1 fruit fly cellular context compared by ENCODE assay signal in genomic region chr2L:715489-715849, dm6.
TF ChIP-seq lines count a peak whose summit lies in the region.

No protein-coding gene starts in this region.

TF ChIP-seq in whole organism, embryonic, 481 proteins besides CTCF, POLR2A, EP300 and RAD21 (continued from another document and continues in another):
- TF ChIP-seq Hmx (GFP tag; optimal IDR thresholded peaks at IDR 0.05; lab: Kevin White, UChicago), result no peak
- TF ChIP-seq CG14860 (GFP tag; IDR thresholded peaks at IDR 0.05; lab: Robert Waterston, UW; ENCODE audit: partially characterized antibody), result no peak
- TF ChIP-seq CG11695 (GFP tag; IDR thresholded peaks at IDR 0.05; lab: Robert Waterston, UW), result peak; percentile 82; the same call in 2 of the 3 replicates
- peak; percentile 55 for TF ChIP-seq sima (GFP tag; optimal IDR thresholded peaks at IDR 0.05; lab: Kevin White, UChicago)
- TF ChIP-seq CG2116 (GFP tag; optimal IDR thresholded peaks at IDR 0.05; lab: Kevin White, UChicago), result peak; percentile 54
- TF ChIP-seq CG10979 (tag; optimal IDR thresholded peaks at IDR 0.05; lab: Kevin White, UChicago), result peak; percentile 93
- TF ChIP-seq bcd (GFP tag; optimal IDR thresholded peaks at IDR 0.05; lab: Kevin White, UChicago), result peak; percentile 82
- TF ChIP-seq CG12659 (GFP tag; optimal IDR thresholded peaks at IDR 0.05; lab: Kevin White, UChicago), result peak; percentile 70
- TF ChIP-seq CG31365 (tag; optimal IDR thresholded peaks at IDR 0.05; lab: Kevin White, UChicago), result peak; percentile 57
- TF ChIP-seq gem (tag; optimal IDR thresholded peaks at IDR 0.05; lab: Kevin White, UChicago), result peak; percentile 94
- TF ChIP-seq CG30431 (GFP tag; optimal IDR thresholded peaks at IDR 0.05; lab: Kevin White, UChicago), result peak; percentile 88
- peak; percentile 86 for TF ChIP-seq D19A (tag; optimal IDR thresholded peaks at IDR 0.05; lab: Kevin White, UChicago)
- TF ChIP-seq crc (GFP tag; optimal IDR thresholded peaks at IDR 0.05; lab: Kevin White, UChicago), result peak; percentile 66
- no peak for TF ChIP-seq Fer2 (tag; optimal IDR thresholded peaks at IDR 0.05; lab: Kevin White, UChicago)
- peak; percentile 15 for TF ChIP-seq vfl (GFP tag; optimal IDR thresholded peaks at IDR 0.05; lab: Kevin White, UChicago)
- no peak for TF ChIP-seq lov (optimal IDR thresholded peaks at IDR 0.05; lab: Kevin White, UChicago)
- peak; percentile 80; the same call in 1 of the 3 replicates for TF ChIP-seq lov (GFP tag; IDR thresholded peaks at IDR 0.05; lab: Robert Waterston, UW)
- TF ChIP-seq Ssrp (tag; optimal IDR thresholded peaks at IDR 0.05; lab: Kevin White, UChicago), result peak; percentile 86
- peak; percentile 84 for TF ChIP-seq tin (GFP tag; optimal IDR thresholded peaks at IDR 0.05; lab: Kevin White, UChicago)
- TF ChIP-seq E2f1 (GFP tag; IDR thresholded peaks at IDR 0.05; lab: Robert Waterston, UW), result peak; percentile 84
- TF ChIP-seq CG12155 (GFP tag; optimal IDR thresholded peaks at IDR 0.05; lab: Kevin White, UChicago), result peak; percentile 73
- peak; percentile 83 for TF ChIP-seq sim (GFP tag; IDR thresholded peaks at IDR 0.05; lab: Robert Waterston, UW)
- TF ChIP-seq Six4 (GFP tag; optimal IDR thresholded peaks at IDR 0.05; lab: Kevin White, UChicago), result peak; percentile 80
- no peak for TF ChIP-seq B-H2 (GFP tag; optimal IDR thresholded peaks at IDR 0.05; lab: Kevin White, UChicago)
- TF ChIP-seq CG6654 (GFP tag; optimal IDR thresholded peaks at IDR 0.05; lab: Kevin White, UChicago), result peak; percentile 55
- TF ChIP-seq sqz (GFP tag; optimal IDR thresholded peaks at IDR 0.05; lab: Kevin White, UChicago), result peak; percentile 22
- no peak for TF ChIP-seq cg (GFP tag; optimal IDR thresholded peaks at IDR 0.05; lab: Kevin White, UChicago)
- peak; percentile 83 for TF ChIP-seq CG5245 (GFP tag; optimal IDR thresholded peaks at IDR 0.05; lab: Kevin White, UChicago)
- peak; percentile 94 for TF ChIP-seq NC2β (GFP tag; optimal IDR thresholded peaks at IDR 0.05; lab: Kevin White, UChicago)
- no peak for TF ChIP-seq ftz-f1 (GFP tag; optimal IDR thresholded peaks at IDR 0.05; lab: Kevin White, UChicago)
- TF ChIP-seq CG11093 (GFP tag; IDR thresholded peaks at IDR 0.05; lab: Robert Waterston, UW), result peak; percentile 89
- TF ChIP-seq hth (optimal IDR thresholded peaks at IDR 0.05; lab: Kevin White, UChicago), result no peak
- TF ChIP-seq Adf1 (GFP tag; IDR thresholded peaks at IDR 0.05; lab: Robert Waterston, UW), result no peak
- TF ChIP-seq seq (GFP tag; IDR thresholded peaks at IDR 0.05; lab: Robert Waterston, UW), result peak; percentile 72
- peak; percentile 85 for TF ChIP-seq sd (tag; optimal IDR thresholded peaks at IDR 0.05; lab: Kevin White, UChicago)
- peak; percentile 63; the same call in 1 of the 2 replicates for TF ChIP-seq Atf6 (GFP tag; IDR thresholded peaks at IDR 0.05; lab: Robert Waterston, UW)
- peak; percentile 81 for TF ChIP-seq Aef1 (GFP tag; IDR thresholded peaks at IDR 0.05; lab: Robert Waterston, UW)
- no peak for TF ChIP-seq CG6791 (GFP tag; IDR thresholded peaks at IDR 0.05; lab: Robert Waterston, UW; ENCODE audit: partially characterized antibody)
- peak; percentile 91 for TF ChIP-seq Chrac-16 (GFP tag; optimal IDR thresholded peaks at IDR 0.05; lab: Kevin White, UChicago)
- peak; percentile 74 for TF ChIP-seq tap (tag; optimal IDR thresholded peaks at IDR 0.05; lab: Kevin White, UChicago)
- no peak for TF ChIP-seq CG7745 (tag; optimal IDR thresholded peaks at IDR 0.05; lab: Kevin White, UChicago)
- peak; percentile 94 for TF ChIP-seq ATbp (GFP tag; optimal IDR thresholded peaks at IDR 0.05; lab: Kevin White, UChicago)
- TF ChIP-seq CG4707 (GFP tag; optimal IDR thresholded peaks at IDR 0.05; lab: Kevin White, UChicago), result peak; percentile 70
- TF ChIP-seq Atf-2 (GFP tag; optimal IDR thresholded peaks at IDR 0.05; lab: Kevin White, UChicago), result peak; percentile 80
- TF ChIP-seq ap (GFP tag; IDR thresholded peaks at IDR 0.05; lab: Robert Waterston, UW), result peak; percentile 82
- TF ChIP-seq CG15269 (tag; optimal IDR thresholded peaks at IDR 0.05; lab: Kevin White, UChicago), result peak; percentile 78
- TF ChIP-seq CG42726 (GFP tag; IDR thresholded peaks at IDR 0.05; lab: Robert Waterston, UW; ENCODE audit: partially characterized antibody), result no peak
- no peak for TF ChIP-seq luna (GFP tag; optimal IDR thresholded peaks at IDR 0.05; lab: Kevin White, UChicago)
- peak; percentile 56 for TF ChIP-seq twi (tag; optimal IDR thresholded peaks at IDR 0.05; lab: Kevin White, UChicago)
- peak; percentile 87 for TF ChIP-seq CG14710 (tag; optimal IDR thresholded peaks at IDR 0.05; lab: Kevin White, UChicago)
- TF ChIP-seq H15 (GFP tag; IDR thresholded peaks at IDR 0.05; lab: Robert Waterston, UW), result peak; percentile 74
- TF ChIP-seq Taf1 (GFP tag; IDR thresholded peaks at IDR 0.05; lab: Robert Waterston, UW), result no peak
- TF ChIP-seq Ets97D (GFP tag; optimal IDR thresholded peaks at IDR 0.05; lab: Kevin White, UChicago), result peak; percentile 31
- peak in 1 of 2 experiments; percentile 43 for TF ChIP-seq crp (GFP tag; optimal IDR thresholded peaks at IDR 0.05; lab: Kevin White, UChicago)
- TF ChIP-seq pum (GFP tag; optimal IDR thresholded peaks at IDR 0.05; lab: Kevin White, UChicago), result peak; percentile 89
- TF ChIP-seq Elba2 (GFP tag; optimal IDR thresholded peaks at IDR 0.05; lab: Kevin White, UChicago), result peak; percentile 17
- no peak for TF ChIP-seq CG9797 (GFP tag; optimal IDR thresholded peaks at IDR 0.05; lab: Kevin White, UChicago)
- peak; percentile 84 for TF ChIP-seq CoRest (tag; optimal IDR thresholded peaks at IDR 0.05; lab: Kevin White, UChicago)
- TF ChIP-seq Vsx1 (GFP tag; optimal IDR thresholded peaks at IDR 0.05; lab: Kevin White, UChicago), result peak; percentile 89
- peak; percentile 81 for TF ChIP-seq sisA (GFP tag; IDR thresholded peaks at IDR 0.05; lab: Robert Waterston, UW)
- TF ChIP-seq slou (GFP tag; optimal IDR thresholded peaks at IDR 0.05; lab: Kevin White, UChicago), result no peak
- no peak for TF ChIP-seq BEAF-32 (GFP tag; optimal IDR thresholded peaks at IDR 0.05; lab: Kevin White, UChicago)
- TF ChIP-seq CG10366 (GFP tag; IDR thresholded peaks at IDR 0.05; lab: Robert Waterston, UW), result peak; percentile 84
- peak; percentile 84 for TF ChIP-seq Camta (GFP tag; optimal IDR thresholded peaks at IDR 0.05; lab: Kevin White, UChicago)
- no peak for TF ChIP-seq CG6765 (GFP tag; optimal IDR thresholded peaks at IDR 0.05; lab: Kevin White, UChicago)
- peak; percentile 84 for TF ChIP-seq CG2678 (tag; optimal IDR thresholded peaks at IDR 0.05; lab: Kevin White, UChicago)
- TF ChIP-seq tup (GFP tag; optimal IDR thresholded peaks at IDR 0.05; lab: Kevin White, UChicago), result peak; percentile 69
- TF ChIP-seq caup (GFP tag; optimal IDR thresholded peaks at IDR 0.05; lab: Kevin White, UChicago; ENCODE audit: severe bottlenecking), result peak; percentile 33
- peak; percentile 78 for TF ChIP-seq onecut (GFP tag; IDR thresholded peaks at IDR 0.05; lab: Robert Waterston, UW)
- no peak for TF ChIP-seq CG3995 (GFP tag; optimal IDR thresholded peaks at IDR 0.05; lab: Kevin White, UChicago)
- TF ChIP-seq CG1602 (GFP tag; optimal IDR thresholded peaks at IDR 0.05; lab: Kevin White, UChicago), result peak; percentile 87
- peak; percentile 91 for TF ChIP-seq fd96Cb (tag; optimal IDR thresholded peaks at IDR 0.05; lab: Kevin White, UChicago)
- no peak for TF ChIP-seq CG13894 (tag; optimal IDR thresholded peaks at IDR 0.05; lab: Kevin White, UChicago)
- TF ChIP-seq pita (GFP tag; optimal IDR thresholded peaks at IDR 0.05; lab: Kevin White, UChicago), result no peak
- peak; percentile 44 for TF ChIP-seq stwl (tag; optimal IDR thresholded peaks at IDR 0.05; lab: Kevin White, UChicago)
- peak; percentile 70 for TF ChIP-seq tio (GFP tag; optimal IDR thresholded peaks at IDR 0.05; lab: Kevin White, UChicago)
- no peak for TF ChIP-seq al (GFP tag; IDR thresholded peaks at IDR 0.05; lab: Robert Waterston, UW)
- peak; percentile 74 for TF ChIP-seq NfI (GFP tag; optimal IDR thresholded peaks at IDR 0.05; lab: Kevin White, UChicago)
- peak; percentile 73 for TF ChIP-seq tx (GFP tag; optimal IDR thresholded peaks at IDR 0.05; lab: Kevin White, UChicago)
- peak; percentile 24; the same call in 1 of the 2 replicates for TF ChIP-seq Ravus (GFP tag; IDR thresholded peaks at IDR 0.05; lab: Robert Waterston, UW)
- TF ChIP-seq Sin3A (optimal IDR thresholded peaks at IDR 0.05; lab: Kevin White, UChicago), result no peak
- peak; percentile 92 for TF ChIP-seq unpg (GFP tag; optimal IDR thresholded peaks at IDR 0.05; lab: Kevin White, UChicago)
- TF ChIP-seq ERR (GFP tag; optimal IDR thresholded peaks at IDR 0.05; lab: Kevin White, UChicago), result peak; percentile 29
- no peak for TF ChIP-seq CG2120 (GFP tag; optimal IDR thresholded peaks at IDR 0.05; lab: Kevin White, UChicago)
- peak; percentile 90 for TF ChIP-seq CG17328 (GFP tag; IDR thresholded peaks at IDR 0.05; lab: Robert Waterston, UW)
- no peak for TF ChIP-seq ham (GFP tag; IDR thresholded peaks at IDR 0.05; lab: Robert Waterston, UW)
- peak; percentile 49 for TF ChIP-seq trh (GFP tag; optimal IDR thresholded peaks at IDR 0.05; lab: Kevin White, UChicago)
- no peak for TF ChIP-seq mld (GFP tag; IDR thresholded peaks at IDR 0.05; lab: Robert Waterston, UW; ENCODE audit: partially characterized antibody)
- peak; percentile 94 for TF ChIP-seq zfh1 (GFP tag; IDR thresholded peaks at IDR 0.05; lab: Robert Waterston, UW)
- TF ChIP-seq Bdp1 (GFP tag; optimal IDR thresholded peaks at IDR 0.05; lab: Kevin White, UChicago), result peak; percentile 72
- TF ChIP-seq Jarid2 (GFP tag; optimal IDR thresholded peaks at IDR 0.05; lab: Kevin White, UChicago), result peak; percentile 38
- peak; percentile 57; the same call in 1 of the 2 replicates for TF ChIP-seq gsb (GFP tag; IDR thresholded peaks at IDR 0.05; lab: Robert Waterston, UW)
- no peak for TF ChIP-seq sna (GFP tag; IDR thresholded peaks at IDR 0.05; lab: Robert Waterston, UW; ENCODE audit: partially characterized antibody)
- no peak for TF ChIP-seq pzg (GFP tag; optimal IDR thresholded peaks at IDR 0.05; lab: Kevin White, UChicago)
- TF ChIP-seq shn (GFP tag; optimal IDR thresholded peaks at IDR 0.05; lab: Kevin White, UChicago), result peak; percentile 87
- peak; percentile 48 for TF ChIP-seq emc (GFP tag; optimal IDR thresholded peaks at IDR 0.05; lab: Kevin White, UChicago)
- peak; percentile 87 for TF ChIP-seq CG4820 (GFP tag; optimal IDR thresholded peaks at IDR 0.05; lab: Kevin White, UChicago)
- TF ChIP-seq CG7928 (GFP tag; optimal IDR thresholded peaks at IDR 0.05; lab: Kevin White, UChicago), result no peak
- TF ChIP-seq CG10565 (GFP tag; optimal IDR thresholded peaks at IDR 0.05; lab: Kevin White, UChicago), result no peak
- peak; percentile 90 for TF ChIP-seq org-1 (GFP tag; optimal IDR thresholded peaks at IDR 0.05; lab: Kevin White, UChicago)
- peak; percentile 83 for TF ChIP-seq Rx (GFP tag; IDR thresholded peaks at IDR 0.05; lab: Robert Waterston, UW)
- peak; percentile 43 for TF ChIP-seq CG9817 (tag; optimal IDR thresholded peaks at IDR 0.05; lab: Kevin White, UChicago)
- peak; percentile 77 for TF ChIP-seq CG14050 (GFP tag; IDR thresholded peaks at IDR 0.05; lab: Robert Waterston, UW)
- TF ChIP-seq CG1529 (GFP tag; optimal IDR thresholded peaks at IDR 0.05; lab: Kevin White, UChicago), result peak; percentile 88
- TF ChIP-seq CG11247 (GFP tag; IDR thresholded peaks at IDR 0.05; lab: Robert Waterston, UW), result no peak
- peak; percentile 84 for TF ChIP-seq nom (GFP tag; optimal IDR thresholded peaks at IDR 0.05; lab: Kevin White, UChicago)
- peak; percentile 69 for TF ChIP-seq CG4730 (GFP tag; IDR thresholded peaks at IDR 0.05; lab: Robert Waterston, UW)
- peak; percentile 51 for TF ChIP-seq klu (GFP tag; IDR thresholded peaks at IDR 0.05; lab: Robert Waterston, UW)
- TF ChIP-seq peb (GFP tag; IDR thresholded peaks at IDR 0.05; lab: Robert Waterston, UW), result peak; percentile 78
- TF ChIP-seq tgo (GFP tag; IDR thresholded peaks at IDR 0.05; lab: Robert Waterston, UW), result peak; percentile 81
- no peak for TF ChIP-seq Nf-YC (tag; optimal IDR thresholded peaks at IDR 0.05; lab: Kevin White, UChicago)
- TF ChIP-seq CG7556 (GFP tag; optimal IDR thresholded peaks at IDR 0.05; lab: Kevin White, UChicago), result peak; percentile 85
- TF ChIP-seq phol (tag; optimal IDR thresholded peaks at IDR 0.05; lab: Kevin White, UChicago), result peak; percentile 90
- peak; percentile 75 for TF ChIP-seq zen (tag; optimal IDR thresholded peaks at IDR 0.05; lab: Kevin White, UChicago)
- peak; percentile 77 for TF ChIP-seq Abd-B (GFP tag; optimal IDR thresholded peaks at IDR 0.05; lab: Kevin White, UChicago)
- TF ChIP-seq Xrp1 (GFP tag; IDR thresholded peaks at IDR 0.05; lab: Robert Waterston, UW), result peak; percentile 95
- no peak for TF ChIP-seq Doc3 (GFP tag; IDR thresholded peaks at IDR 0.05; lab: Robert Waterston, UW; ENCODE audit: partially characterized antibody)
- 0 out of 2 replicates have a peak, but pooled peaks have one; percentile 56 for TF ChIP-seq dimm (GFP tag; IDR thresholded peaks at IDR 0.05; lab: Robert Waterston, UW)
- no peak for TF ChIP-seq sug (tag; optimal IDR thresholded peaks at IDR 0.05; lab: Kevin White, UChicago)
- peak; percentile 88 for TF ChIP-seq CG2875 (GFP tag; optimal IDR thresholded peaks at IDR 0.05; lab: Kevin White, UChicago)
- peak; percentile 82 for TF ChIP-seq bab2 (GFP tag; optimal IDR thresholded peaks at IDR 0.05; lab: Kevin White, UChicago)
- TF ChIP-seq CG2129 (GFP tag; IDR thresholded peaks at IDR 0.05; lab: Robert Waterston, UW; ENCODE audit: partially characterized antibody), result no peak
- TF ChIP-seq CG3065 (GFP tag; optimal IDR thresholded peaks at IDR 0.05; lab: Kevin White, UChicago), result peak; percentile 69
- TF ChIP-seq CG14965 (GFP tag; optimal IDR thresholded peaks at IDR 0.05; lab: Kevin White, UChicago; ENCODE audit: borderline replicate concordance), result peak; percentile 63
- TF ChIP-seq CG17361 (GFP tag; IDR thresholded peaks at IDR 0.05; lab: Robert Waterston, UW), result peak; percentile 85
- TF ChIP-seq ems (GFP tag; optimal IDR thresholded peaks at IDR 0.05; lab: Kevin White, UChicago), result peak; percentile 79
- TF ChIP-seq Dip3 (GFP tag; optimal IDR thresholded peaks at IDR 0.05; lab: Kevin White, UChicago), result peak; percentile 16
- peak; percentile 62 for TF ChIP-seq CG1233 (GFP tag; optimal IDR thresholded peaks at IDR 0.05; lab: Kevin White, UChicago)
- peak; percentile 85 for TF ChIP-seq dysf (GFP tag; IDR thresholded peaks at IDR 0.05; lab: Robert Waterston, UW)
- no peak for TF ChIP-seq D (optimal IDR thresholded peaks at IDR 0.05; lab: Kevin White, UChicago)
- peak; percentile 88 for TF ChIP-seq D (GFP tag; optimal IDR thresholded peaks at IDR 0.05; lab: Kevin White, UChicago)
- TF ChIP-seq Spps (tag; optimal IDR thresholded peaks at IDR 0.05; lab: Kevin White, UChicago), result peak; percentile 86
- TF ChIP-seq Max (GFP tag; optimal IDR thresholded peaks at IDR 0.05; lab: Kevin White, UChicago), result peak; percentile 54
